Worm (Caenorhabditis elegans): ENCODE data around the gene tin-9.2.

The tin-9.2 gene

ce11 chrIV:13127720-13128119, 28.9 kb downstream of the tin-9.2 start:
- TF ChIP-seq unc-86 (tag; optimal IDR thresholded peaks at IDR 0.05) (no peak), efl-1 (optimal IDR thresholded peaks at IDR 0.05) (no peak), efl-1 (GFP tag; optimal IDR thresholded peaks at IDR 0.05 in 1 of 2) (peak in 1 of 2 experiments; percentile 39)

ce11 chrIV:13142254-13142653, 43.5 kb downstream of the tin-9.2 start, which contains the start of gene spe-43:
Gene spe-43 (minus strand): TSS chrIV:13142354.
- TF ChIP-seq fkh-4 (tag; optimal IDR thresholded peaks at IDR 0.05; ENCODE audit: borderline replicate concordance) (no peak), rnt-1 (tag; optimal IDR thresholded peaks at IDR 0.05) (no peak)

- TF ChIP-seq nhr-85 (tag) = no peak
- TF ChIP-seq lin-13 (GFP tag; optimal IDR thresholded peaks at IDR 0.05) = no peak
- TF ChIP-seq fkh-8 (tag; optimal IDR thresholded peaks at IDR 0.05) = no peak
- TF ChIP-seq zip-4 (GFP tag; optimal IDR thresholded peaks at IDR 0.05) = no peak
- TF ChIP-seq F16B12.6 (tag; optimal IDR thresholded peaks at IDR 0.05) = no peak
- TF ChIP-seq ceh-8 (GFP tag; optimal IDR thresholded peaks at IDR 0.05) = no peak
These were observed 50.5 kb downstream of the tin-9.2 start, which contains the start of gene nlp-79 for ce11 chrIV:13149276-13149675. Gene nlp-79 (plus strand): TSS chrIV:13149576.
